Worm (Caenorhabditis elegans): ENCODE results near the gene kcc-3.

DNA sequence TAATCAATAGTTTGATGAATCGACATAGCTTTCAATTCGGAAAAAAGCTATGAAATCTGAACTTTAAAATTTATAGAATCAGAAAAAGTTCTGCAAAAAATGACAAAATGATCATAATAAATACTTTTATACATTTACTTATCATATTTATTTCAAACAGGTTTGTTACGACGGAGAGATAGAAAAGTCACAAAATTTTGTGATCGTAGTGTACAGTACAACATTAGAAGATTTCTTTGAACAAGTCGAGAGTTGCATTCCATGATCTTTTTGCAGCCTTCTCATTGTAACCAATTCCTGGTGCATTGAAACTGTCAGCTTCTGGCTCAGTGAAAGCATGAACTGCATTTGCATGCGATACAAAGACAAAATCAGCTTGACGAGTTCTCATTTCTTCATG is 22.1 kb upstream of the kcc-3 start, which contains the start of gene D1022.3:
- TF ChIP-seq him-1 (tag; optimal IDR thresholded peaks at IDR 0.05) (no peak), W03F9.2 (tag; optimal IDR thresholded peaks at IDR 0.05) (no peak)
